Fruit fly (Drosophila melanogaster): ENCODE measurements around the gene Ttc1.
A peak's percentile ranks its signal among the peaks of the same experiment; 100 is the strongest.

The Ttc1 gene

DNA sequence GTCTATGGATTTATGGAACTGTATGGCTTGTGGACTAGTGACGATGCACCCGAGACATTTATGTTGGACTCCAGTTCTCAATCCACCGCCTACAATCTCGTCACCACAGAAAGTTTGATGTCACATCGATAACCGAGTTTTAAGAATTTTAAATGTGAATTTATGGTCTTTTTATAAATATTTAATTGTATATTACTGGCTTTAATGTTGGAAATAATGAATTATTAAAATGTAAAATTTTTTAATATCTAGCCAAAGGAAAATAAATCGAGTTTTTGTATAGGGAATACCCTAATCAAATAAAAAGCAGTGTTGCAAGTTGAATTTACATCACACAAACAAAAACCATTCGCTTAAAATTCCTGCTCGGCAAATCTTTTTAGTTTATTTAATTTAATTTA is 10.1 kb downstream of the Ttc1 start, which contains the start of gene Fntb (continued):
- TF ChIP-seq Ravus (GFP tag; IDR thresholded peaks at IDR 0.05): no peak
- peak; percentile 40 for TF ChIP-seq ATbp (GFP tag; optimal IDR thresholded peaks at IDR 0.05)
- peak; percentile 53 for TF ChIP-seq CG10366 (GFP tag; IDR thresholded peaks at IDR 0.05)
- no peak for TF ChIP-seq sc (optimal IDR thresholded peaks at IDR 0.05)
- TF ChIP-seq sc (GFP tag; optimal IDR thresholded peaks at IDR 0.05): peak; percentile 39
- no peak for TF ChIP-seq sr (GFP tag; IDR thresholded peaks at IDR 0.05)
- peak; percentile 5 for TF ChIP-seq CG9609 (GFP tag; optimal IDR thresholded peaks at IDR 0.05)
- no peak for TF ChIP-seq CG13624 (GFP tag; optimal IDR thresholded peaks at IDR 0.05)
- TF ChIP-seq tap (tag; optimal IDR thresholded peaks at IDR 0.05): no peak
- peak; percentile 39 for TF ChIP-seq CG30431 (GFP tag; optimal IDR thresholded peaks at IDR 0.05)
- TF ChIP-seq CG7786 (GFP tag; optimal IDR thresholded peaks at IDR 0.05): peak; percentile 29
- peak; percentile 75 for TF ChIP-seq Ssrp (tag; optimal IDR thresholded peaks at IDR 0.05)
- no peak for TF ChIP-seq CTCF (GFP tag; optimal IDR thresholded peaks at IDR 0.05)
- TF ChIP-seq sisA (GFP tag; IDR thresholded peaks at IDR 0.05): peak; percentile 66
- no peak for TF ChIP-seq dati (GFP tag; IDR thresholded peaks at IDR 0.05)
- TF ChIP-seq CG9727 (GFP tag; optimal IDR thresholded peaks at IDR 0.05): peak; percentile 65
- TF ChIP-seq CG14667 (GFP tag; IDR thresholded peaks at IDR 0.05): peak; percentile 38; the same call in 1 of the 2 replicates
- TF ChIP-seq eve (GFP tag; optimal IDR thresholded peaks at IDR 0.05): no peak
- peak; percentile 20; the same call in 1 of the 2 replicates for TF ChIP-seq CG4730 (GFP tag; IDR thresholded peaks at IDR 0.05)
- TF ChIP-seq ewg (GFP tag; optimal IDR thresholded peaks at IDR 0.05): peak; percentile 25
- TF ChIP-seq crc (GFP tag; optimal IDR thresholded peaks at IDR 0.05): no peak
- peak; percentile 75 for TF ChIP-seq D19A (tag; optimal IDR thresholded peaks at IDR 0.05)
- peak; percentile 42; the same call in 1 of the 3 replicates for TF ChIP-seq CG34422 (GFP tag; IDR thresholded peaks at IDR 0.05)
- TF ChIP-seq Eip74EF (GFP tag; optimal IDR thresholded peaks at IDR 0.05): no peak
- TF ChIP-seq CG10543 (GFP tag; optimal IDR thresholded peaks at IDR 0.05): peak; percentile 63
- TF ChIP-seq aop (GFP tag; IDR thresholded peaks at IDR 0.05): no peak
- peak; percentile 22; the same call in 1 of the 3 replicates for TF ChIP-seq Mrtf (GFP tag; IDR thresholded peaks at IDR 0.05)

DNA sequence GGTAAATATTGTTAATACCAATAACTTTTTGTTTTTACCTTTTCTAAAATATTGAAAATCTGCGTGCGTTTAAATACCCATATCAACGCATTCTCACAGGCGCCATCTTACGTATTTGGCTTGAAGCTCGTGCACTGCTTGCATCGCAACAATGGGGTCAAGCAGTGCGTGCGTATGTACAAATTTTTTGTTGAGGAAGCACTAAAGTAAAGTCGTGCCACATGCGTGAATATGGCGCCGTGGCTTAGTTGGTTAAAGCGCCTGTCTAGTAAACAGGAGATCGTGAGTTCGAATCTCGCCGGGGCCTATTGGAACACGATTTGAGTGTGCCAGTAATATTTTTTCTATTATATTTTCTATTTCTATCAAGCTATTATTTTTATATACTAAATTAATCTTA is 11.1 kb downstream of the Ttc1 start:
- peak; percentile 46 for TF ChIP-seq inv (GFP tag; IDR thresholded peaks at IDR 0.05; ENCODE audit: partially characterized antibody)
- TF ChIP-seq gfzf (GFP tag; optimal IDR thresholded peaks at IDR 0.05): no peak
- no peak for TF ChIP-seq CG10565 (GFP tag; optimal IDR thresholded peaks at IDR 0.05)
- peak; percentile 18 for TF ChIP-seq Sry-δ (GFP tag; optimal IDR thresholded peaks at IDR 0.05)
- TF ChIP-seq D19A (tag; optimal IDR thresholded peaks at IDR 0.05): no peak
- TF ChIP-seq B-H2 (GFP tag; optimal IDR thresholded peaks at IDR 0.05): peak; percentile 64
- peak; percentile 62 for TF ChIP-seq CG33213 (GFP tag; optimal IDR thresholded peaks at IDR 0.05)
- TF ChIP-seq hkb (optimal IDR thresholded peaks at IDR 0.05): peak; percentile 37
- no peak for TF ChIP-seq hkb (GFP tag; IDR thresholded peaks at IDR 0.05)
- peak; percentile 38 for TF ChIP-seq dm (GFP tag; optimal IDR thresholded peaks at IDR 0.05)
- no peak for TF ChIP-seq CG17186 (GFP tag; optimal IDR thresholded peaks at IDR 0.05)
- peak; percentile 43; the same call in 2 of the 3 replicates for TF ChIP-seq Optix (GFP tag; IDR thresholded peaks at IDR 0.05)
- no peak for TF ChIP-seq Spps (tag; optimal IDR thresholded peaks at IDR 0.05)
- no peak for TF ChIP-seq ro (GFP tag; IDR thresholded peaks at IDR 0.05)
- no peak for TF ChIP-seq CG18599 (GFP tag; optimal IDR thresholded peaks at IDR 0.05)
- no peak for TF ChIP-seq CG14667 (GFP tag; IDR thresholded peaks at IDR 0.05)
- peak; percentile 24; the same call in 1 of the 3 replicates for TF ChIP-seq Aef1 (GFP tag; IDR thresholded peaks at IDR 0.05)
- no peak for TF ChIP-seq exex (tag; optimal IDR thresholded peaks at IDR 0.05)
- peak; percentile 46 for TF ChIP-seq Lhr (GFP tag; optimal IDR thresholded peaks at IDR 0.05)
- no peak for TF ChIP-seq Awh (GFP tag; IDR thresholded peaks at IDR 0.05)
- TF ChIP-seq CTCF (GFP tag; optimal IDR thresholded peaks at IDR 0.05): peak; percentile 98
- peak; percentile 13 for TF ChIP-seq CG33557 (GFP tag; optimal IDR thresholded peaks at IDR 0.05)
- TF ChIP-seq Elba2 (GFP tag; optimal IDR thresholded peaks at IDR 0.05): no peak
- no peak for TF ChIP-seq CG4617 (GFP tag; optimal IDR thresholded peaks at IDR 0.05; ENCODE audit: borderline replicate concordance)
- peak; percentile 54 for TF ChIP-seq CG17359 (tag; optimal IDR thresholded peaks at IDR 0.05)
- peak; percentile 27 for TF ChIP-seq CG4707 (GFP tag; optimal IDR thresholded peaks at IDR 0.05)
- no peak; the same call in 1 of the 2 replicates for TF ChIP-seq CG17612 (GFP tag; IDR thresholded peaks at IDR 0.05)
- TF ChIP-seq CG10209 (GFP tag; optimal IDR thresholded peaks at IDR 0.05): peak; percentile 34
- TF ChIP-seq sisA (GFP tag; IDR thresholded peaks at IDR 0.05): peak; percentile 37; the same call in 1 of the 2 replicates

All from whole organism, embryonic.